Fruit fly (Drosophila melanogaster): ENCODE measurements around the gene SppL.

DNA sequence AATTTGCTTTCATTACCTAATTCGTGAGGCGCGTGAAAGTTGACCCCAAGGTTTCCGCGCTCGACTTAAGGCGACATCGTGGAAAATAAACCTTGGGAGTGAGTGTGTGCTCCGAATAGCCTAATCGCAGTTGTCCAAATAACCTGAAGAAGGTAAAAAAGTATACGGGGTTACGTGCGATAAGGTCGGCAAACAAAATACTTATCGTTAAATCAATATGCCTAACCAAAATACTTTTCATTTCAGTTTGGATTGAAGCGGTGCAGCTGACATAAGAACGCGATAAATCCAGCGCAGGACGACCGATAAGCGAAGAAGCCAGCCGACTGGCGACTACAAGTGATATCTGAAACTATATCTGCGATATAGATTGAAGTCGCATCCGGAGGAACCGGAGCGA, 3.4 kb downstream of the SppL start:
- TF ChIP-seq Mnt (GFP tag; optimal IDR thresholded peaks at IDR 0.05) (no peak), CG5204 (GFP tag; optimal IDR thresholded peaks at IDR 0.05) (no peak), cnc (optimal IDR thresholded peaks at IDR 0.05) (no peak), kay (GFP tag; ENCODE audit: borderline replicate concordance) (no peak), pad (GFP tag; optimal IDR thresholded peaks at IDR 0.05) (no peak), cic (GFP tag; optimal IDR thresholded peaks at IDR 0.05) (no peak), CG12768 (GFP tag; optimal IDR thresholded peaks at IDR 0.05) (peak; percentile 7), CG14711 (tag; optimal IDR thresholded peaks at IDR 0.05) (no peak), toe (GFP tag; optimal IDR thresholded peaks at IDR 0.05) (no peak)

Measured in whole organism, adult.